Worm (Caenorhabditis elegans): ENCODE measurements around the gene T28D6.4.

DNA sequence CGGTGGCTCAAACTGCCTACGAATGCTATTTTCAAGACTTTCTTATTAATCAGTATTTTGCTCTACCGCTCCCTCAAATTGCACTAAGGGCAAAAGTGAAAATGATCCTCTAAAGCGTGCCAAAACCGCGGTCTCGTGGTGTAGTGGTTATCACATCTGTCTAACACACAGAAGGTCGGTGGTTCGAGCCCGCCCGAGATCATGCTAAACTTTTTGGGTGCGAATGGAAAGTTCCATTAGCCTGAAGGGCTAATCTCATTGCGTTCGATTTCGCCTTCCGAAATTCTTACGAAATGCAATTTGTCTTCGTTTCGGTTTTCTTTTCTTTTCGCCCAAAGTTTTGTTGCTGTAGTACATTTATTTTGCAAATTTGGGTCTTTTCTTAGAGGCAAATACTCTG is 6.8 kb upstream of the T28D6.4 start:
- TF ChIP-seq med-1 (GFP tag; optimal IDR thresholded peaks at IDR 0.05; ENCODE audit: insufficient read depth) (no peak), flt-1 (GFP tag; IDR thresholded peaks at IDR 0.05) (no peak), ztf-23 (GFP tag; IDR thresholded peaks at IDR 0.05) (peak; percentile 58; the same call in 1 of the 2 replicates), klf-2 (GFP tag; conservative IDR thresholded peaks at IDR 0.05) (0 out of 2 replicates have a peak, but pooled peaks have one; percentile 16), ref-1 (GFP tag; conservative IDR thresholded peaks at IDR 0.05) (no peak)
